Worm (Caenorhabditis elegans): ENCODE data around the gene ufl-1.

The ufl-1 gene

ce11 chrIV:7047762-7048178 is 11.1 kb upstream of the ufl-1 start (continued):
- TF ChIP-seq ceh-32 (tag; optimal IDR thresholded peaks at IDR 0.05; ENCODE audit: poor library complexity), result no peak
- TF ChIP-seq Y75B8A.6 (GFP tag; IDR thresholded peaks at IDR 0.05), result no peak
- no peak for TF ChIP-seq zfp-3 (GFP tag; conservative IDR thresholded peaks at IDR 0.05)
- 0 out of 2 replicates have a peak, but pooled peaks have one; percentile 4 for TF ChIP-seq arid-1 (GFP tag; conservative IDR thresholded peaks at IDR 0.05)
- TF ChIP-seq nhr-237 (tag; optimal IDR thresholded peaks at IDR 0.05), result no peak
- no peak for TF ChIP-seq sdz-12 (GFP tag; optimal IDR thresholded peaks at IDR 0.05)
- no peak for TF ChIP-seq set-16 (GFP tag; IDR thresholded peaks at IDR 0.05)
- no peak for TF ChIP-seq madf-5 (GFP tag; IDR thresholded peaks at IDR 0.05)
- TF ChIP-seq dpl-1 (GFP tag; optimal IDR thresholded peaks at IDR 0.05), result peak; percentile 28
- TF ChIP-seq lin-38 (GFP tag; IDR thresholded peaks at IDR 0.05), result no peak
- TF ChIP-seq ZK337.2 (GFP tag; IDR thresholded peaks at IDR 0.05), result no peak
- TF ChIP-seq nhr-76 (tag; optimal IDR thresholded peaks at IDR 0.05), result no peak
- TF ChIP-seq ceh-62 (tag; optimal IDR thresholded peaks at IDR 0.05), result no peak
- TF ChIP-seq zfp-2 (tag; optimal IDR thresholded peaks at IDR 0.05), result no peak
- TF ChIP-seq T20F7.1 (GFP tag; optimal IDR thresholded peaks at IDR 0.05), result peak; percentile 36
- no peak for TF ChIP-seq madf-9 (GFP tag; conservative IDR thresholded peaks at IDR 0.05)
- peak; percentile 31 for TF ChIP-seq rbr-2 (tag; optimal IDR thresholded peaks at IDR 0.05)
- peak; percentile 79 for TF ChIP-seq mxl-3 (GFP tag; optimal IDR thresholded peaks at IDR 0.05)
- TF ChIP-seq nhr-11 (tag; optimal IDR thresholded peaks at IDR 0.05), result peak; percentile 6
- no peak for TF ChIP-seq ceh-82 (tag; optimal IDR thresholded peaks at IDR 0.05)
- TF ChIP-seq ZK546.5 (tag; optimal IDR thresholded peaks at IDR 0.05), result no peak
- TF ChIP-seq daf-12 (tag; optimal IDR thresholded peaks at IDR 0.05), result no peak
- TF ChIP-seq ces-1 (GFP tag; optimal IDR thresholded peaks at IDR 0.05), result no peak
- TF ChIP-seq lin-39 (tag; optimal IDR thresholded peaks at IDR 0.05), result no peak
- peak; percentile 61 for TF ChIP-seq T26A8.4 (GFP tag; IDR thresholded peaks at IDR 0.05)
- peak; percentile 95 for TF ChIP-seq mxl-2 (GFP tag; conservative IDR thresholded peaks at IDR 0.05)
- TF ChIP-seq nhr-102 (tag; optimal IDR thresholded peaks at IDR 0.05), result peak; percentile 72
- TF ChIP-seq attf-4 (tag; optimal IDR thresholded peaks at IDR 0.05), result no peak
- TF ChIP-seq lin-13 (GFP tag; optimal IDR thresholded peaks at IDR 0.05), result peak; percentile 24
- TF ChIP-seq spr-3 (GFP tag; optimal IDR thresholded peaks at IDR 0.05), result no peak
- no peak for TF ChIP-seq F37D6.2 (tag; optimal IDR thresholded peaks at IDR 0.05)
- peak; percentile 91 for TF ChIP-seq nhr-10 (tag; optimal IDR thresholded peaks at IDR 0.05)
- peak; percentile 90 for TF ChIP-seq nhr-28 (tag; optimal IDR thresholded peaks at IDR 0.05)
- TF ChIP-seq daf-16 (GFP tag; optimal IDR thresholded peaks at IDR 0.05), result peak in 1 of 2 experiments; percentile 48
- TF ChIP-seq daf-16 (tag; optimal IDR thresholded peaks at IDR 0.05), result peak; percentile 88
- no peak for TF ChIP-seq lim-7 (GFP tag; IDR thresholded peaks at IDR 0.05)
- no peak for TF ChIP-seq F10B5.3 (tag; optimal IDR thresholded peaks at IDR 0.05)
- peak; percentile 96 for TF ChIP-seq php-3 (GFP tag; IDR thresholded peaks at IDR 0.05)
- TF ChIP-seq D1046.2 (GFP tag; IDR thresholded peaks at IDR 0.05), result no peak
- TF ChIP-seq nhr-77 (tag; optimal IDR thresholded peaks at IDR 0.05), result peak; percentile 37
- 0 out of 2 replicates have a peak, but pooled peaks have one; percentile 16 for TF ChIP-seq dmd-8 (GFP tag; IDR thresholded peaks at IDR 0.05)
- TF ChIP-seq dmd-9 (GFP tag; IDR thresholded peaks at IDR 0.05), result no peak
- 0 out of 2 replicates have a peak, but pooled peaks have one; percentile 66 for TF ChIP-seq ceh-20 (GFP tag; IDR thresholded peaks at IDR 0.05)
- TF ChIP-seq zip-11 (GFP tag; IDR thresholded peaks at IDR 0.05), result no peak
- 0 out of 2 replicates have a peak, but pooled peaks have one; percentile 43 for TF ChIP-seq pha-4 (GFP tag; IDR thresholded peaks at IDR 0.05)
- TF ChIP-seq pha-4 (tag; optimal IDR thresholded peaks at IDR 0.05), result no peak
- TF ChIP-seq ama-1 (optimal IDR thresholded peaks at IDR 0.05), result no peak
- TF ChIP-seq nhr-48 (tag; optimal IDR thresholded peaks at IDR 0.05), result peak; percentile 88
- TF ChIP-seq ztf-11 (tag; optimal IDR thresholded peaks at IDR 0.05), result no peak
- no peak for TF ChIP-seq nhr-41 (GFP tag; IDR thresholded peaks at IDR 0.05)
- peak; percentile 28 for TF ChIP-seq ztf-7 (tag; optimal IDR thresholded peaks at IDR 0.05)
- no peak for TF ChIP-seq zag-1 (tag; optimal IDR thresholded peaks at IDR 0.05)
- no peak; the same call in 1 of the 2 replicates for TF ChIP-seq lin-1 (GFP tag; IDR thresholded peaks at IDR 0.05)
